Worm (Caenorhabditis elegans): ENCODE results near the gene C14C6.8.

Gene C14C6.8

DNA sequence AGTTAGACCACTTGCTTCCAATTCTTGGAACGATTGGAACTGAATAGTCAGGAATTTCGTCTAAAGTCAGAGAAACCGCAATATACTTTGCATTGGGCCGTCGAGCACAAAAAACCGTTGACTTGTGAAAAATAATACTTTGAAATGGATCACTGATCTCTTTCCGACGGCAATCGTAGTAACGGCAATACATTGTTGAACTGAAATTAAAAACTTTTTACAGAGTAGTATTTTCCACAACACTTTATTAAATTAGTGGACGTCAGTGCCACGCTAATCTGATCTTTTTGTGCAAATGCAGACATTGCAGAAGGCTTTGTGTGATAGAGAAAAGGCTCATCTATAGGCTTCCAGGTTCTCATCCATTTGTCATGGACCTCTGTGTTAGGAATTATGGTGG lies 561 bp downstream of the C14C6.8 start:
- TF ChIP-seq lin-11 (tag; optimal IDR thresholded peaks at IDR 0.05) (no peak), pax-1 (tag; optimal IDR thresholded peaks at IDR 0.05) (no peak), ceh-2 (tag; optimal IDR thresholded peaks at IDR 0.05) (no peak), unc-86 (tag; optimal IDR thresholded peaks at IDR 0.05) (no peak), ttx-3 (tag; optimal IDR thresholded peaks at IDR 0.05) (no peak), hlh-8 (tag; optimal IDR thresholded peaks at IDR 0.05) (no peak), hlh-30 (tag; optimal IDR thresholded peaks at IDR 0.05; ENCODE audit: insufficient read depth) (no peak), ceh-24 (tag; optimal IDR thresholded peaks at IDR 0.05) (no peak), ceh-9 (tag; optimal IDR thresholded peaks at IDR 0.05) (no peak), hlh-13 (GFP tag; optimal IDR thresholded peaks at IDR 0.05) (no peak), ceh-14 (tag; optimal IDR thresholded peaks at IDR 0.05) (no peak)

DNA sequence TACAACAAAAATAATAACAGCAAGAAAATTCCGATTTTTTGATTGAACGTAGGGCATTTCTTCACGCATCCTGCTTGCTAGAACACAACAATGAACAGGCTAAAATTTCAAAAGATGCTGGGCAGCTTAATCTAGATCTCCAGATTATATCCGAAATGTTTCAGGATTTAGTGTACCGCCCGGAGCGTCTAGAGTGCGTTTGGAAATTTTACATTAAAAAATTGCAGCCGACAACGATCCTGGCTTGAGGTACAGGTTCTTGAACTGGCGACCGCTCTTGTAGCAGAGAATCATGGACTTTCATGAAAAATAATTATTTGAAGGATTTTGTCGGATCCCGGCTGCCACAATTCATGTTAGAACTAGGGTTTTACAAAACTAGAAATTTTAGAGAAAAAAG lies 5.0 kb downstream of the C14C6.8 start, which contains the start of gene C14C6.6:
Gene C14C6.6, minus strand, starts transcription at position 101 of the 400 bp plus-strand sequence.
- no peak for TF ChIP-seq ceh-31 (tag; optimal IDR thresholded peaks at IDR 0.05)
- TF ChIP-seq ttx-3 (tag; optimal IDR thresholded peaks at IDR 0.05) = no peak
- TF ChIP-seq ceh-22 (tag; optimal IDR thresholded peaks at IDR 0.05) = no peak
- no peak for TF ChIP-seq T23F11.4 (GFP tag; optimal IDR thresholded peaks at IDR 0.05)
- no peak for TF ChIP-seq ceh-6 (GFP tag; optimal IDR thresholded peaks at IDR 0.05)
- no peak for TF ChIP-seq ceh-18 (tag; optimal IDR thresholded peaks at IDR 0.05)
- no peak for TF ChIP-seq K09A11.1 (tag; optimal IDR thresholded peaks at IDR 0.05; ENCODE audit: insufficient read depth)
- TF ChIP-seq ceh-14 (tag; optimal IDR thresholded peaks at IDR 0.05) = no peak
- no peak for TF ChIP-seq hlh-13 (GFP tag; optimal IDR thresholded peaks at IDR 0.05)
- TF ChIP-seq mec-3 (tag; optimal IDR thresholded peaks at IDR 0.05; ENCODE audit: borderline replicate concordance) = no peak

DNA sequence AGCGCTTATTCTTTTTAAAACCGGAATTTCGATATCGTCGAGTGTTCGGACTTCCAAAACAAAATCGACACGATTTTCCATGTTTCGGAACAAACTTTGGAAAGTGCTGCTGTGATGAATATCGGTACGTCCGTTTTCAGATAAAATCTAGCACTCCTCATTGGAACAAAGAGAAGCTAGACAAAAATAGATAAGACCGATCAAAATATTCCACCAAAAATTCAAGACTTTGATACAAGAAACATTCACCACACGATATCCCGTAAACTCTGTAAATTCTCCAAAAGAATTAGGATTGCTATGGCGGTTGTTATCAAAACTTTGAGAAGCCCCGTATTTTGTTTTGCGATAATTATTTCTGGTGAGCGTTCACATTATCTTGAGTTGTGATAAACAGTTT lies 9.8 kb downstream of the C14C6.8 start, which contains the start of gene C14C6.3:
Gene C14C6.3, plus strand, starts transcription at position 301 of the 400 bp plus-strand sequence.
- no peak for TF ChIP-seq elt-4 (tag; optimal IDR thresholded peaks at IDR 0.05)
- TF ChIP-seq gmeb-2 (tag; optimal IDR thresholded peaks at IDR 0.05) = no peak
- TF ChIP-seq hlh-8 (tag; optimal IDR thresholded peaks at IDR 0.05) = no peak
- no peak for TF ChIP-seq pag-3 (tag; optimal IDR thresholded peaks at IDR 0.05; ENCODE audit: borderline replicate concordance)
- no peak for TF ChIP-seq ceh-48 (tag; optimal IDR thresholded peaks at IDR 0.05)
- no peak for TF ChIP-seq dmd-4 (tag; optimal IDR thresholded peaks at IDR 0.05; ENCODE audit: borderline replicate concordance)
- no peak for TF ChIP-seq dve-1 (tag; optimal IDR thresholded peaks at IDR 0.05)
- no peak for TF ChIP-seq hlh-6 (tag; optimal IDR thresholded peaks at IDR 0.05)
- no peak for TF ChIP-seq ceh-24 (tag; optimal IDR thresholded peaks at IDR 0.05)
- TF ChIP-seq ama-1 (optimal IDR thresholded peaks at IDR 0.05) = no peak
- no peak for TF ChIP-seq fkh-6 (tag; optimal IDR thresholded peaks at IDR 0.05)
- no peak for TF ChIP-seq elt-2 (tag; optimal IDR thresholded peaks at IDR 0.05)
- no peak for TF ChIP-seq K09A11.1 (tag; optimal IDR thresholded peaks at IDR 0.05; ENCODE audit: insufficient read depth)
- no peak for TF ChIP-seq npax-4 (tag; optimal IDR thresholded peaks at IDR 0.05)
- TF ChIP-seq lim-6 (tag; optimal IDR thresholded peaks at IDR 0.05) = no peak
- TF ChIP-seq nhr-232 (tag; optimal IDR thresholded peaks at IDR 0.05) = no peak
- no peak for TF ChIP-seq lin-11 (tag; optimal IDR thresholded peaks at IDR 0.05)
- no peak for TF ChIP-seq C38D4.7 (GFP tag; optimal IDR thresholded peaks at IDR 0.05)
- no peak for TF ChIP-seq ttx-3 (tag; optimal IDR thresholded peaks at IDR 0.05)

DNA sequence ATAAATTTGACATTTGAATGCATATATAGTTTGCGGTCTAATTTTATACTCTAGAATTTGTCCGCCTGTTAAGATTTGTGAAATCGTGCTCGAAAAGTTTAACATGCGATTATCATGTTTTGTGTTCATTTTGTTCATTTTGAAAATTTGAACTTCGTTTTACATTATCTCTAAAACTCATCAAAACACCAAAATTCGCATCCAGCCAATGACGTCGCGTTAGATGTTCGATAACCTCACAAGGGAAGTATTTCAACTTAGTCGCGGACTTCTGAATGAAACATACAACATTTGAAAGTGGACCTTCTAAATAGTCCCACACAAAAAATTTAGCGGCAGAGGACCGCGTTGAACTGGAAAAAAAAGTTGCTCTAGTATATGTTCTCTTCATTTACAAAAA lies 11.5 kb downstream of the C14C6.8 start:
- no peak for TF ChIP-seq lim-6 (tag; optimal IDR thresholded peaks at IDR 0.05)
- no peak for TF ChIP-seq nfya-1 (tag; optimal IDR thresholded peaks at IDR 0.05)
- no peak for TF ChIP-seq elt-4 (tag; optimal IDR thresholded peaks at IDR 0.05)
- no peak for TF ChIP-seq ceh-30 (tag; optimal IDR thresholded peaks at IDR 0.05)
- TF ChIP-seq unc-55 (GFP tag; optimal IDR thresholded peaks at IDR 0.05) = no peak
- no peak for TF ChIP-seq lin-11 (tag; optimal IDR thresholded peaks at IDR 0.05)
- TF ChIP-seq C08G9.2 (tag; optimal IDR thresholded peaks at IDR 0.05) = no peak
- no peak for TF ChIP-seq odd-2 (tag; optimal IDR thresholded peaks at IDR 0.05)
